Worm (Caenorhabditis elegans): ENCODE measurements around the gene dpy-8.

dpy-8 gene

ce11 chrX:5135548-5135947, 14.7 kb downstream of the dpy-8 start (continued):
- TF ChIP-seq mdl-1 (tag; optimal IDR thresholded peaks at IDR 0.05), result peak in 1 of 2 experiments; percentile 15

- no peak for TF ChIP-seq lsy-2 (tag; optimal IDR thresholded peaks at IDR 0.05)
- no peak for TF ChIP-seq nhr-84 (tag; optimal IDR thresholded peaks at IDR 0.05)
- no peak for TF ChIP-seq pag-3 (tag; optimal IDR thresholded peaks at IDR 0.05; ENCODE audit: borderline replicate concordance, insufficient read depth)
- TF ChIP-seq hpl-2 (GFP tag; optimal IDR thresholded peaks at IDR 0.05), result no peak
- no peak for TF ChIP-seq unc-62 (GFP tag; optimal IDR thresholded peaks at IDR 0.05)
- no peak for TF ChIP-seq tlp-1 (tag; optimal IDR thresholded peaks at IDR 0.05)
- TF ChIP-seq isw-1 (GFP tag; IDR thresholded peaks at IDR 0.05), result no peak
- TF ChIP-seq hlh-4 (tag; optimal IDR thresholded peaks at IDR 0.05), result no peak
Observed at ce11 chrX:5133980-5134379, 16.3 kb downstream of the dpy-8 start, which contains the start of gene tbc-7. Gene tbc-7, plus strand, starts transcription at chrX:5134280.

ce11 chrX:5131760-5132159, 18.5 kb downstream of the dpy-8 start:
- TF ChIP-seq ceh-8 (GFP tag; optimal IDR thresholded peaks at IDR 0.05), result no peak
- TF ChIP-seq skn-1 (tag; optimal IDR thresholded peaks at IDR 0.05), result no peak
- TF ChIP-seq Y116A8C.19 (tag; optimal IDR thresholded peaks at IDR 0.05; ENCODE audit: borderline replicate concordance), result no peak
- TF ChIP-seq dpl-1 (GFP tag; optimal IDR thresholded peaks at IDR 0.05), result no peak
- no peak for TF ChIP-seq unc-98 (GFP tag; IDR thresholded peaks at IDR 0.05)
- TF ChIP-seq grh-1 (GFP tag; IDR thresholded peaks at IDR 0.05), result no peak
- TF ChIP-seq efl-1 (optimal IDR thresholded peaks at IDR 0.05), result no peak
- no peak for TF ChIP-seq efl-1 (GFP tag; optimal IDR thresholded peaks at IDR 0.05 in 1 of 2)
- no peak for TF ChIP-seq egl-13 (tag; optimal IDR thresholded peaks at IDR 0.05)
- no peak for TF ChIP-seq elt-3 (tag; optimal IDR thresholded peaks at IDR 0.05)
- no peak for TF ChIP-seq nhr-19 (GFP tag; conservative IDR thresholded peaks at IDR 0.05)
- TF ChIP-seq nhr-71 (tag; optimal IDR thresholded peaks at IDR 0.05), result no peak
- no peak for TF ChIP-seq nhr-11 (tag; optimal IDR thresholded peaks at IDR 0.05)
- no peak for TF ChIP-seq aly-2 (tag; optimal IDR thresholded peaks at IDR 0.05)
- TF ChIP-seq mab-9 (GFP tag; IDR thresholded peaks at IDR 0.05), result no peak
- no peak for TF ChIP-seq F16B12.6 (tag; optimal IDR thresholded peaks at IDR 0.05)
- no peak for TF ChIP-seq ztf-4 (tag; optimal IDR thresholded peaks at IDR 0.05)

- TF ChIP-seq lin-35 (GFP tag; optimal IDR thresholded peaks at IDR 0.05) (no peak), dsc-1 (tag; optimal IDR thresholded peaks at IDR 0.05) (peak; percentile 15), nhr-85 (tag) (peak; percentile 10), xbp-1 (tag; optimal IDR thresholded peaks at IDR 0.05) (no peak), ces-1 (GFP tag; optimal IDR thresholded peaks at IDR 0.05) (peak; percentile 89), ztf-4 (tag; optimal IDR thresholded peaks at IDR 0.05) (no peak), egl-13 (tag; optimal IDR thresholded peaks at IDR 0.05) (peak; percentile 43), nhr-47 (tag; optimal IDR thresholded peaks at IDR 0.05) (peak; percentile 10), nhr-71 (tag; optimal IDR thresholded peaks at IDR 0.05) (peak; percentile 4), lin-14 (GFP tag; optimal IDR thresholded peaks at IDR 0.05) (peak; percentile 55)
Observed at ce11 chrX:5129447-5129846, 20.8 kb downstream of the dpy-8 start.

- TF ChIP-seq nhr-47 (tag; optimal IDR thresholded peaks at IDR 0.05), result no peak
- peak; percentile 9 for TF ChIP-seq blmp-1 (tag; optimal IDR thresholded peaks at IDR 0.05)
Observed at ce11 chrX:5124288-5124687, 26.0 kb downstream of the dpy-8 start.

Data from whole organism, L1 larva.